Fruit fly (Drosophila melanogaster) whole organism: ENCODE results near the gene Sema1a.

Source experiments
- CG8478 ChIP-seq: fragments of >200 bp; optimal IDR thresholded peaks from 2 replicates; lab custom pipeline; 2018; ENCODE audit warnings: inconsistent platforms
- EcR ChIP-seq, 2 experiments: fragments of >200 bp; optimal IDR thresholded peaks; 2 replicates each; lab custom pipeline; 2017; ENCODE audit warnings: missing biosample characterization in 2 of 2, missing genetic modification characterization in 2 of 2, missing genetic modification reagents in 2 of 2

- TF ChIP-seq CG8478 (lab: Kevin White, UChicago) (no peak), EcR (GFP tag; optimal IDR thresholded peaks at IDR 0.05; lab: Kevin White, UChicago) (no peak)
These were observed 27.2 kb upstream of the Sema1a start, which contains the start of the genes CG13097 and PIG-U for dm6 chr2L:8514748-8515147.
